Worm (Caenorhabditis elegans) whole organism, early embryonic: Measurements from ENCODE around the gene nfya-1.

Experiments used
- F13C5.2 ChIP-seq: sonication (generic microtip); optimal IDR thresholded peaks from 2 replicates; lab custom pipeline; 2017; ENCODE audit warnings: mild to moderate bottlenecking, missing genetic modification characterization, inconsistent platforms, missing compliant biosample characterization
- ama-1 ChIP-seq: fragments of 150-350 bp; optimal IDR thresholded peaks from 2 replicates; lab custom pipeline; 2014
- ceh-36 ChIP-seq: sonication (generic microtip); optimal IDR thresholded peaks from 2 replicates; lab custom pipeline; 2016; ENCODE audit warnings: missing genetic modification characterization, inconsistent platforms, missing compliant biosample characterization
- ets-7 ChIP-seq: sonication (generic microtip); optimal IDR thresholded peaks from 2 replicates; lab custom pipeline; 2016; ENCODE audit warnings: missing genotype, missing genetic modification characterization, missing compliant biosample characterization
- flt-1 ChIP-seq: fragments of 200-800 bp; sonication (Bioruptor generic); IDR thresholded peaks from 2 replicates; pipeline ENCODE4 v1.3.6; 2022; ENCODE audit warnings: missing genetic modification characterization, missing compliant biosample characterization
- hmbx-1 ChIP-seq: sonication (generic microtip); optimal IDR thresholded peaks from 2 replicates; lab custom pipeline; 2016; ENCODE audit warnings: mild to moderate bottlenecking, missing genetic modification characterization, missing compliant biosample characterization
- hmg-4 ChIP-seq: fragments of 200-800 bp; sonication (Bioruptor generic); optimal IDR thresholded peaks from 2 replicates; lab custom pipeline; 2018; ENCODE audit warnings: mild to moderate bottlenecking, missing genetic modification characterization, missing compliant biosample characterization
- hnd-1 ChIP-seq: sonication (generic microtip); optimal IDR thresholded peaks from 2 replicates; lab custom pipeline; 2016; ENCODE audit warnings: missing genetic modification characterization, missing compliant biosample characterization
- pes-1 ChIP-seq: fragments of 200-800 bp; sonication (Bioruptor generic); IDR thresholded peaks from 2 replicates; pipeline ENCODE4 v1.3.6; 2022; ENCODE audit warnings: missing genetic modification reagents, missing genetic modification characterization, missing compliant biosample characterization
- scrt-1 ChIP-seq: fragments of 200-800 bp; sonication (Bioruptor generic); IDR thresholded peaks from 2 replicates; pipeline ENCODE4 v1.3.6; 2022; ENCODE audit warnings: missing genetic modification characterization, missing compliant biosample characterization
- sea-1 ChIP-seq: fragments of 200-800 bp; sonication (Bioruptor generic); conservative IDR thresholded peaks from 2 replicates; pipeline ENCODE4 v1.3.6; 2022; ENCODE audit warnings: missing genetic modification characterization, missing compliant biosample characterization
- tbx-11 ChIP-seq: fragments of 200-800 bp; sonication (Bioruptor generic); IDR thresholded peaks from 2 replicates; pipeline ENCODE4 v1.3.6; 2022; ENCODE audit warnings: missing genetic modification characterization, missing compliant biosample characterization
- tbx-37 ChIP-seq: fragments of 200-800 bp; sonication (Bioruptor generic); conservative IDR thresholded peaks from 2 replicates; pipeline ENCODE4 v1.3.6; 2022; ENCODE audit warnings: missing genetic modification reagents, missing genetic modification characterization, missing compliant biosample characterization
- tra-4 ChIP-seq: sonication (generic microtip); optimal IDR thresholded peaks from 2 replicates; lab custom pipeline; 2017; ENCODE audit warnings: missing genetic modification characterization, missing compliant biosample characterization

- TF ChIP-seq tbx-11 (GFP tag; lab: Robert Waterston, UW) = no peak
- no peak for TF ChIP-seq hmg-4 (GFP tag; lab: Kevin White, UChicago)
- TF ChIP-seq ama-1 (lab: Kevin White, UChicago) = no peak
- TF ChIP-seq flt-1 (GFP tag; lab: Robert Waterston, UW) = no peak
- no peak for TF ChIP-seq hnd-1 (tag; lab: Kevin White, UChicago)
- TF ChIP-seq ceh-36 (tag; lab: Kevin White, UChicago) = no peak
- no peak for TF ChIP-seq tbx-37 (GFP tag; lab: Robert Waterston, UW)
- TF ChIP-seq ets-7 (tag; lab: Kevin White, UChicago) = no peak
- TF ChIP-seq F13C5.2 (tag; lab: Kevin White, UChicago) = no peak
- TF ChIP-seq scrt-1 (GFP tag; lab: Robert Waterston, UW) = no peak
- TF ChIP-seq sea-1 (GFP tag; lab: Robert Waterston, UW) = no peak
- no peak for TF ChIP-seq pes-1 (GFP tag; lab: Robert Waterston, UW)
- TF ChIP-seq tra-4 (tag; lab: Kevin White, UChicago) = no peak
- TF ChIP-seq hmbx-1 (tag; lab: Kevin White, UChicago) = no peak
Measured at ce11 chrX:11916705-11917104, 29.9 kb downstream of the nfya-1 start, which contains the start of gene Y62H9A.13.
